Fruit fly (Drosophila melanogaster) whole organism, embryonic: ENCODE data around the gene CG33791.

ENCODE experiments used
- Asciz ChIP-seq: fragments of 200-800 bp; sonication (Bioruptor generic); optimal IDR thresholded peaks from 2 replicates; lab custom pipeline; 2017; ENCODE audit warnings: missing biosample characterization, mild to moderate bottlenecking, missing genetic modification characterization, missing genetic modification reagents
- CG10321 ChIP-seq: fragments of 200-800 bp; sonication (Bioruptor generic); IDR thresholded peaks from 2 replicates; pipeline ENCODE4 v1.3.6; 2022; ENCODE audit warnings: missing biosample characterization, missing genetic modification characterization
- CG10654 ChIP-seq: fragments of 200-800 bp; sonication (Bioruptor generic); optimal IDR thresholded peaks from 2 replicates; lab custom pipeline; 2016; ENCODE audit warnings: missing biosample characterization, missing genetic modification characterization
- CG10979 ChIP-seq: fragments of 200-800 bp; sonication (Bioruptor generic); optimal IDR thresholded peaks from 2 replicates; lab custom pipeline; 2018; ENCODE audit warnings: missing biosample characterization, mild to moderate bottlenecking, missing genetic modification characterization, moderate library complexity
- CG11398 ChIP-seq: fragments of 200-800 bp; sonication (Bioruptor generic); optimal IDR thresholded peaks from 2 replicates; lab custom pipeline; 2016; ENCODE audit warnings: missing biosample characterization, missing genetic modification characterization
- CG11696 ChIP-seq: fragments of 200-800 bp; sonication (Bioruptor generic); IDR thresholded peaks from 2 replicates; pipeline ENCODE4 v1.3.6; 2022; ENCODE audit warnings: missing biosample characterization, missing genetic modification characterization
- CG12104 ChIP-seq: fragments of 200-800 bp; sonication (Bioruptor generic); optimal IDR thresholded peaks from 3 replicates; lab custom pipeline; 2016; ENCODE audit warnings: missing biosample characterization, missing genetic modification characterization
- CG12236 ChIP-seq: fragments of 200-800 bp; sonication (Bioruptor generic); optimal IDR thresholded peaks from 2 replicates; lab custom pipeline; 2016; ENCODE audit warnings: missing biosample characterization, missing genetic modification characterization
- CG12659 ChIP-seq: fragments of 200-800 bp; sonication (Bioruptor generic); optimal IDR thresholded peaks from 3 replicates; lab custom pipeline; 2017; ENCODE audit warnings: mild to moderate bottlenecking, missing biosample characterization, missing genetic modification reagents, missing genetic modification characterization
- CG12744 ChIP-seq: fragments of 200-800 bp; sonication (Bioruptor generic); optimal IDR thresholded peaks from 2 replicates; lab custom pipeline; 2016; ENCODE audit warnings: missing biosample characterization, missing genetic modification characterization
- CG13424 ChIP-seq: fragments of 200-800 bp; sonication (Bioruptor generic); optimal IDR thresholded peaks from 2 replicates; lab custom pipeline; 2019; ENCODE audit warnings: missing biosample characterization, mild to moderate bottlenecking, missing genetic modification characterization, moderate library complexity
- CG15011 ChIP-seq: fragments of 200-800 bp; sonication (Bioruptor generic); optimal IDR thresholded peaks from 3 replicates; lab custom pipeline; 2018; ENCODE audit warnings: missing biosample characterization, mild to moderate bottlenecking, missing genetic modification characterization
- CG1602 ChIP-seq: fragments of 200-800 bp; sonication (Bioruptor generic); optimal IDR thresholded peaks from 3 replicates; lab custom pipeline; 2016; ENCODE audit warnings: missing biosample characterization, missing genetic modification characterization
- CG17568 ChIP-seq: fragments of 200-800 bp; sonication (Bioruptor generic); optimal IDR thresholded peaks from 2 replicates; lab custom pipeline; 2018; ENCODE audit warnings: missing biosample characterization, mild to moderate bottlenecking, missing genetic modification characterization, moderate library complexity
- CG1792 ChIP-seq: fragments of 200-800 bp; sonication (Bioruptor generic); optimal IDR thresholded peaks from 2 replicates; lab custom pipeline; 2016; ENCODE audit warnings: missing biosample characterization, missing genetic modification characterization
- CG31441 ChIP-seq: fragments of 200-800 bp; sonication (Bioruptor generic); IDR thresholded peaks from 2 replicates; pipeline ENCODE4 v1.3.6; 2022; ENCODE audit warnings: missing biosample characterization, missing genetic modification characterization
- CG3838 ChIP-seq: fragments of 200-800 bp; sonication (Bioruptor generic); optimal IDR thresholded peaks from 3 replicates; lab custom pipeline; 2016; ENCODE audit warnings: missing biosample characterization, missing genetic modification characterization
- CG7556 ChIP-seq: fragments of 200-800 bp; sonication (Bioruptor generic); optimal IDR thresholded peaks from 2 replicates; lab custom pipeline; 2017; ENCODE audit warnings: missing biosample characterization, mild to moderate bottlenecking, missing genetic modification characterization
- CG9932 ChIP-seq: fragments of 200-800 bp; sonication (Bioruptor generic); IDR thresholded peaks from 2 replicates; pipeline ENCODE4 v1.3.6; 2022; ENCODE audit warnings: missing biosample characterization, missing genetic modification characterization
- Fer2 ChIP-seq: fragments of 200-800 bp; sonication (Bioruptor generic); optimal IDR thresholded peaks from 2 replicates; lab custom pipeline; 2018; ENCODE audit warnings: missing biosample characterization, mild to moderate bottlenecking, missing genetic modification characterization, moderate library complexity
- HLHmδ ChIP-seq: fragments of 200-800 bp; sonication (Bioruptor generic); optimal IDR thresholded peaks from 2 replicates; lab custom pipeline; 2018; ENCODE audit warnings: missing biosample characterization, mild to moderate bottlenecking, missing genetic modification characterization, moderate library complexity
- Lpt ChIP-seq: fragments of >200 bp; optimal IDR thresholded peaks from 2 replicates; lab custom pipeline; 2018; ENCODE audit warnings: missing biosample characterization, missing genetic modification characterization
- MESR4 ChIP-seq: fragments of 200-800 bp; sonication (Bioruptor generic); optimal IDR thresholded peaks from 2 replicates; lab custom pipeline; 2018; ENCODE audit warnings: missing biosample characterization, mild to moderate bottlenecking, missing genetic modification characterization, moderate library complexity
- NC2β ChIP-seq: fragments of 200-800 bp; sonication (Bioruptor generic); optimal IDR thresholded peaks from 2 replicates; lab custom pipeline; 2016; ENCODE audit warnings: missing biosample characterization, missing genetic modification characterization
- NK7.1 ChIP-seq: fragments of 200-800 bp; sonication (Bioruptor generic); optimal IDR thresholded peaks from 3 replicates; lab custom pipeline; 2016; ENCODE audit warnings: missing biosample characterization, missing genetic modification characterization
- Nf-YC ChIP-seq: fragments of 200-800 bp; optimal IDR thresholded peaks from 3 replicates; lab custom pipeline; 2019; ENCODE audit warnings: missing biosample characterization, mild to moderate bottlenecking, missing genetic modification characterization, moderate library complexity
- Stat92E ChIP-seq, 3 experiments: fragments of >200 bp in 2 of 3; fragments of 200-800 bp in 1 of 3; sonication (Bioruptor generic) in 1 of 3; optimal IDR thresholded peaks; 2 replicates each; lab custom pipeline; 2017 to 2019; ENCODE audit warnings: missing biosample characterization in 3 of 3, missing genetic modification characterization in 3 of 3, mild to moderate bottlenecking in 1 of 3, moderate library complexity in 1 of 3
- ap ChIP-seq: fragments of 200-800 bp; sonication (Bioruptor generic); IDR thresholded peaks from 2 replicates; pipeline ENCODE4 v1.3.6; 2022; ENCODE audit warnings: missing biosample characterization, missing genetic modification characterization
- ara ChIP-seq: fragments of 200-800 bp; sonication (Bioruptor generic); IDR thresholded peaks from 2 replicates; pipeline ENCODE4 v1.3.6; 2022; ENCODE audit warnings: missing biosample characterization, missing genetic modification characterization
- ase ChIP-seq: fragments of 200-800 bp; sonication (Bioruptor generic); IDR thresholded peaks from 3 replicates; pipeline ENCODE4 v1.3.6; 2022; ENCODE audit warnings: missing biosample characterization, missing genetic modification characterization
- caup ChIP-seq: fragments of 200-800 bp; sonication (Bioruptor generic); optimal IDR thresholded peaks from 3 replicates; lab custom pipeline; 2017; ENCODE audit warnings: missing biosample characterization, mild to moderate bottlenecking, missing genetic modification characterization, moderate library complexity; ENCODE audit not compliant: severe bottlenecking
- danr ChIP-seq: fragments of 200-800 bp; sonication (Bioruptor generic); IDR thresholded peaks from 2 replicates; pipeline ENCODE4 v1.3.6; 2022; ENCODE audit warnings: missing biosample characterization, missing genetic modification characterization
- dimm ChIP-seq: fragments of 200-800 bp; sonication (Bioruptor generic); IDR thresholded peaks from 2 replicates; pipeline ENCODE4 v1.3.6; 2022; ENCODE audit warnings: missing biosample characterization, missing genetic modification characterization
- dmrt11E ChIP-seq: fragments of 200-800 bp; sonication (Bioruptor generic); optimal IDR thresholded peaks from 3 replicates; lab custom pipeline; 2018; ENCODE audit warnings: missing biosample characterization, mild to moderate bottlenecking, missing genetic modification characterization, moderate library complexity
- gro ChIP-seq: fragments of 200-800 bp; sonication (Bioruptor generic); optimal IDR thresholded peaks from 2 replicates; lab custom pipeline; 2016; ENCODE audit warnings: missing biosample characterization, missing genetic modification characterization
- gsb ChIP-seq: fragments of 200-800 bp; sonication (Bioruptor generic); IDR thresholded peaks from 2 replicates; pipeline ENCODE4 v1.3.6; 2022; ENCODE audit warnings: missing biosample characterization, missing genetic modification characterization
- hth ChIP-seq: fragments of >200 bp; optimal IDR thresholded peaks from 2 replicates; lab custom pipeline; 2017; ENCODE audit warnings: inconsistent platforms
- inv ChIP-seq: fragments of 200-800 bp; sonication (Bioruptor generic); IDR thresholded peaks from 2 replicates; pipeline ENCODE4 v1.3.6; 2022; ENCODE audit warnings: missing biosample characterization, missing genetic modification characterization; ENCODE audit not compliant: partially characterized antibody
- kah ChIP-seq: fragments of 200-800 bp; sonication (Bioruptor generic); optimal IDR thresholded peaks from 2 replicates; lab custom pipeline; 2018; ENCODE audit warnings: missing biosample characterization, mild to moderate bottlenecking, missing genetic modification characterization
- mld ChIP-seq: fragments of 200-800 bp; sonication (Bioruptor generic); IDR thresholded peaks from 3 replicates; pipeline ENCODE4 v1.3.6; 2022; ENCODE audit warnings: missing biosample characterization, missing genetic modification characterization; ENCODE audit not compliant: partially characterized antibody
- nerfin-1 ChIP-seq: fragments of 200-800 bp; sonication (Bioruptor generic); optimal IDR thresholded peaks from 3 replicates; lab custom pipeline; 2019; ENCODE audit warnings: missing biosample characterization, mild to moderate bottlenecking, missing genetic modification characterization, moderate library complexity
- nerfin-2 ChIP-seq: fragments of 200-800 bp; sonication (Bioruptor generic); IDR thresholded peaks from 2 replicates; pipeline ENCODE4 v1.3.6; 2022; ENCODE audit warnings: missing biosample characterization, missing genetic modification characterization; ENCODE audit not compliant: partially characterized antibody
- pan ChIP-seq, 4 experiments: fragments of >200 bp in 3 of 4; fragments of 200-800 bp in 1 of 4; sonication (Bioruptor generic) in 1 of 4; optimal IDR thresholded peaks in 3 of 4; IDR thresholded peaks in 1 of 4; 2 replicates each; pipeline versions ENCODE4 v1.3.6 to Lab custom; 2017 to 2022; ENCODE audit warnings: missing biosample characterization in 2 of 4, missing genetic modification characterization in 2 of 4, mixed read lengths in 1 of 4
- sc ChIP-seq, 3 experiments: fragments of >200 bp in 2 of 3; fragments of 200-800 bp in 1 of 3; sonication (Bioruptor generic) in 1 of 3; optimal IDR thresholded peaks; 2 replicates in 2 of 3; 3 replicates in 1 of 3; lab custom pipeline; 2017; ENCODE audit warnings: mild to moderate bottlenecking in 1 of 3, missing biosample characterization in 1 of 3, missing genetic modification characterization in 1 of 3, missing genetic modification reagents in 1 of 3
- shn ChIP-seq: fragments of 200-800 bp; sonication (Bioruptor generic); optimal IDR thresholded peaks from 3 replicates; lab custom pipeline; 2016; ENCODE audit warnings: missing biosample characterization, missing genetic modification characterization
- sima ChIP-seq: fragments of 200-800 bp; sonication (Bioruptor generic); optimal IDR thresholded peaks from 2 replicates; lab custom pipeline; 2016; ENCODE audit warnings: missing biosample characterization, missing genetic modification characterization
- twi ChIP-seq: fragments of 200-800 bp; optimal IDR thresholded peaks from 2 replicates; lab custom pipeline; 2019; ENCODE audit warnings: missing biosample characterization, mild to moderate bottlenecking, missing genetic modification characterization, moderate library complexity
- vnd ChIP-seq: fragments of 200-800 bp; sonication (Bioruptor generic); IDR thresholded peaks from 3 replicates; pipeline ENCODE4 v1.3.6; 2022; ENCODE audit warnings: missing biosample characterization, missing genetic modification characterization; ENCODE audit not compliant: partially characterized antibody

Gene CG33791

DNA sequence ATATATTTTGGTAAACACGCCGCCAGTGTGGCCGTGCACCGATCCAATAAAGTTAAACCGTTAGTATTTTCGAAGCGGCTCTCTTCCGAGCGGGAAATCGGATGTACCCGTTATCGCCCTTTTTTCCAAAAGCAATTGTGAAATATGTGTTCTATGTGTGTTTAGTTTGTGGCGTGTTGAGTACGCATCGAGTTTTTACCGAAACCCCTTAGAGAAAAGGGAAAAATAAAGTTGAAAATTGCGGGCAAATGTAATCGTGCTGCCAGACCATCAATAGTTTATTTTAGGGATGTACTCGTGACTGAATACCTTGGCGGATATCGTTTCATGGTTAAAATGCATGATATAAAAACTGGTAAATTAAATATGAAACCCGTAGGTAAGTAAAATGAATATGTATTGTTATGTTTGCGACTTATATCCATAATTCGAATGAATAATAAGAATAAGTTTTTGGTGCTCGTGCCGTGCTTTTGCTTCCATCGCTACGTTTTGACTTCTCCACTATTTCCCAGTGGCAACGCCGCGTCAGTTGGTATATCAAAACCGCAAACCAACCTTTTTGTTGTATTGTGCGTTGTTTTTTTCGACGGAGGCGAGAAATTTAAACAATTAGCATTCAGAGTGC is 36.5 kb downstream of the CG33791 start, which contains the start of the genes Mettl2 and Bgb (continued):
- TF ChIP-seq CG10321 (GFP tag; lab: Robert Waterston, UW) (no peak), NK7.1 (GFP tag; lab: Kevin White, UChicago) (peak; percentile 48), inv (GFP tag; lab: Robert Waterston, UW) (peak; percentile 84), CG31441 (GFP tag; lab: Robert Waterston, UW) (peak; percentile 74), HLHmδ (no peak), vnd (GFP tag; lab: Robert Waterston, UW) (peak; percentile 84), kah (no peak), ap (no peak), CG12236 (GFP tag; lab: Kevin White, UChicago) (peak; percentile 20), CG10654 (GFP tag; lab: Kevin White, UChicago) (peak; percentile 68), caup (GFP tag; lab: Kevin White, UChicago) (peak; percentile 53), CG17568 (GFP tag; lab: Kevin White, UChicago) (no peak), gro (GFP tag; lab: Kevin White, UChicago) (peak; percentile 81), CG11696 (GFP tag; lab: Robert Waterston, UW) (0 out of 2 replicates have a peak, but pooled peaks have one; percentile 29), Asciz (no peak), CG12659 (peak; percentile 78), CG12744 (no peak), twi (tag; lab: Kevin White, UChicago) (peak; percentile 59), NC2β (GFP tag; lab: Kevin White, UChicago) (peak; percentile 63), dmrt11E (peak; percentile 67), nerfin-1 (tag; lab: Kevin White, UChicago) (peak; percentile 54), CG1602 (peak; percentile 76), CG10979 (tag; lab: Kevin White, UChicago) (peak; percentile 69), CG13424 (peak; percentile 76), CG15011 (GFP tag; lab: Kevin White, UChicago) (no peak), danr (GFP tag; lab: Robert Waterston, UW) (peak; percentile 80), CG3838 (GFP tag; lab: Kevin White, UChicago) (no peak), hth (lab: Kevin White, UChicago) (no peak), nerfin-2 (GFP tag; lab: Robert Waterston, UW) (no peak), CG12104 (GFP tag; lab: Kevin White, UChicago) (peak; percentile 51), dimm (GFP tag; lab: Robert Waterston, UW) (no peak), shn (GFP tag; lab: Kevin White, UChicago) (peak; percentile 77), CG11398 (GFP tag; lab: Kevin White, UChicago) (no peak), CG9932 (GFP tag; lab: Robert Waterston, UW) (peak; percentile 91), CG7556 (GFP tag; lab: Kevin White, UChicago) (peak; percentile 55), CG1792 (peak; percentile 74), Nf-YC (peak; percentile 62), gsb (GFP tag; lab: Robert Waterston, UW) (no peak), Stat92E (GFP tag; optimal IDR thresholded peaks at IDR 0.05; lab: Kevin White, UChicago) (no peak), sc (optimal IDR thresholded peaks at IDR 0.05; lab: Kevin White, UChicago) (no peak), sc (GFP tag; optimal IDR thresholded peaks at IDR 0.05; lab: Kevin White, UChicago) (no peak), ara (GFP tag; lab: Robert Waterston, UW) (peak; percentile 67), mld (GFP tag; lab: Robert Waterston, UW) (no peak), MESR4 (GFP tag; lab: Kevin White, UChicago) (no peak), ase (GFP tag; lab: Robert Waterston, UW) (peak; percentile 82; the same call in 2 of the 3 replicates), Lpt (GFP tag; lab: Kevin White, UChicago) (no peak), sima (peak; percentile 40), Fer2 (tag; lab: Kevin White, UChicago) (peak; percentile 74), pan (optimal IDR thresholded peaks at IDR 0.05; lab: Kevin White, UChicago) (no peak), pan (GFP tag; optimal IDR thresholded peaks at IDR 0.05 in 1 of 2, IDR thresholded peaks at IDR 0.05 in 1 of 2) (peak in 1 of 2 experiments; percentile 79)
